Worm (Caenorhabditis elegans): ENCODE data around the gene ZK742.7.

DNA sequence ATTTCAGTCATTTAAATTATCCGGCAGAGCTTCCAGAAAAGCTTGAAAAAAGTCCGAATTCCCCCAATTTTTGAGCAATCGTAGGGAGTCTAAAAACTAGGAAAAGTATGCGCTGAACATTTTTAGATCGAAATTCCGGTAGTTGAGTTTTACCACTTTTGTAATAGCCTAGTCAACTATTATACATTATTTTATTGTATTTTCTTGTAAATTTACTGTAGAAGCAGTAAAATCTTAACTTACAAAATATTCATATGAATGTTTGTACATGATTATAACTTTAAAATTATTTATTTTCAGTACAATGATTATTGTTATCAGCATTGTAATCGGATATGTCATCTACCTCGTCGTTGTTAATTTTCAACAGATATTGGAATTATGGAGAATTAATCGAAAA is 16.7 kb upstream of the ZK742.7 start, which contains the start of gene cyp-32A1:
- TF ChIP-seq elt-3 (tag; optimal IDR thresholded peaks at IDR 0.05): no peak
- no peak for TF ChIP-seq nhr-76 (tag; optimal IDR thresholded peaks at IDR 0.05)
- no peak for TF ChIP-seq pha-4 (tag; optimal IDR thresholded peaks at IDR 0.05)
- TF ChIP-seq lsy-2 (tag; optimal IDR thresholded peaks at IDR 0.05): no peak
- TF ChIP-seq unc-39 (tag; optimal IDR thresholded peaks at IDR 0.05): no peak
- TF ChIP-seq unc-62 (GFP tag; optimal IDR thresholded peaks at IDR 0.05): no peak
- no peak for TF ChIP-seq sptf-1 (tag; optimal IDR thresholded peaks at IDR 0.05)
- no peak for TF ChIP-seq mab-5 (tag; optimal IDR thresholded peaks at IDR 0.05)
- no peak for TF ChIP-seq nhr-28 (tag; optimal IDR thresholded peaks at IDR 0.05)
